Fruit fly (Drosophila melanogaster): ENCODE results near the gene rdgA.

Gene rdgA

DNA sequence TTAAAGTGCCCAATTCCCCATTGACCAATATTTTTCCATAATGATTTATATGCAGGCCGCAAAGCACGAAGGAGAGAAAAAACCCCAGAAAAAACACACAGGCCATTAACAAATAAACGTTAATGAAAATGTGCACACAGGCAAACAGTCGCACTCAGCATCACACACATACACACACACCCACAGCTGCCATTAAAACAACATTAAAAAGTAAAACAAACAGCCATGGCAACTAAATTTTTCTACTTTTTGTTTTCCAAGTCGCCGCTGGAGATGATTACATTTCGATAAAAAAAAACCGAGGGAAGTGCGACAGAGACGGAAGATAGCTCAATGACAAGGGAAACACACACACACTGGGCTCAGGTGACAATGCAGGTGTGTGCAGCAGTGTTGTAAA, 19.5 kb upstream of the rdgA start (continued):
- TF ChIP-seq CG7786 (GFP tag; optimal IDR thresholded peaks at IDR 0.05) (no peak), ewg (GFP tag; optimal IDR thresholded peaks at IDR 0.05) (no peak), Fer2 (tag; optimal IDR thresholded peaks at IDR 0.05) (no peak), abd-A (tag; optimal IDR thresholded peaks at IDR 0.05) (no peak), CG4404 (GFP tag; IDR thresholded peaks at IDR 0.05) (no peak), CG15696 (tag; optimal IDR thresholded peaks at IDR 0.05) (no peak), lab (GFP tag; optimal IDR thresholded peaks at IDR 0.05) (no peak), CG3995 (GFP tag; optimal IDR thresholded peaks at IDR 0.05) (no peak), ind (GFP tag; optimal IDR thresholded peaks at IDR 0.05) (no peak), CG15479 (GFP tag; optimal IDR thresholded peaks at IDR 0.05) (no peak), CG6765 (GFP tag; optimal IDR thresholded peaks at IDR 0.05) (no peak), CG6689 (GFP tag; IDR thresholded peaks at IDR 0.05) (0 out of 2 replicates have a peak, but pooled peaks have one; percentile 5), Dip2 (GFP tag; IDR thresholded peaks at IDR 0.05) (no peak), CG18764 (GFP tag; optimal IDR thresholded peaks at IDR 0.05) (no peak), pho (GFP tag; optimal IDR thresholded peaks at IDR 0.05) (no peak), fru (optimal IDR thresholded peaks at IDR 0.05) (no peak), Fer1 (GFP tag; optimal IDR thresholded peaks at IDR 0.05) (no peak), CG12104 (GFP tag; optimal IDR thresholded peaks at IDR 0.05) (no peak), pfk (GFP tag; optimal IDR thresholded peaks at IDR 0.05) (no peak), CG11093 (GFP tag; IDR thresholded peaks at IDR 0.05) (no peak), CG11398 (GFP tag; optimal IDR thresholded peaks at IDR 0.05) (no peak), CG13424 (tag; optimal IDR thresholded peaks at IDR 0.05) (no peak), phol (tag; optimal IDR thresholded peaks at IDR 0.05) (no peak), CG11723 (GFP tag; optimal IDR thresholded peaks at IDR 0.05) (no peak), Dek (tag; optimal IDR thresholded peaks at IDR 0.05) (no peak), mld (GFP tag; IDR thresholded peaks at IDR 0.05; ENCODE audit: partially characterized antibody) (no peak), luna (GFP tag; optimal IDR thresholded peaks at IDR 0.05) (no peak), Nf-YC (tag; optimal IDR thresholded peaks at IDR 0.05) (no peak), CG10321 (GFP tag; IDR thresholded peaks at IDR 0.05) (no peak), gsb (GFP tag; IDR thresholded peaks at IDR 0.05) (no peak), gsb-n (tag; optimal IDR thresholded peaks at IDR 0.05) (no peak), vvl (GFP tag; IDR thresholded peaks at IDR 0.05) (0 out of 2 replicates have a peak, but pooled peaks have one; percentile 24), CG17359 (tag; optimal IDR thresholded peaks at IDR 0.05) (no peak), CG31224 (GFP tag; IDR thresholded peaks at IDR 0.05) (no peak), al (GFP tag; IDR thresholded peaks at IDR 0.05) (no peak), crc (GFP tag; optimal IDR thresholded peaks at IDR 0.05) (no peak), gfzf (GFP tag; optimal IDR thresholded peaks at IDR 0.05) (no peak), dan (GFP tag; IDR thresholded peaks at IDR 0.05) (no peak), pan (optimal IDR thresholded peaks at IDR 0.05) (no peak), pan (GFP tag; optimal IDR thresholded peaks at IDR 0.05 in 1 of 2, IDR thresholded peaks at IDR 0.05 in 1 of 2) (peak in 1 of 2 experiments; percentile 21), ac (GFP tag; optimal IDR thresholded peaks at IDR 0.05) (no peak), fd96Cb (tag; optimal IDR thresholded peaks at IDR 0.05) (no peak), prd (optimal IDR thresholded peaks at IDR 0.05) (no peak), prd (GFP tag; IDR thresholded peaks at IDR 0.05) (no peak), CG13775 (GFP tag; optimal IDR thresholded peaks at IDR 0.05) (no peak), CG12219 (GFP tag; optimal IDR thresholded peaks at IDR 0.05) (peak; percentile 24), wek (GFP tag; optimal IDR thresholded peaks at IDR 0.05) (peak; percentile 25), CG31388 (GFP tag; optimal IDR thresholded peaks at IDR 0.05) (no peak), en (GFP tag; optimal IDR thresholded peaks at IDR 0.05) (no peak), cg (GFP tag; optimal IDR thresholded peaks at IDR 0.05) (peak; percentile 67), croc (GFP tag; conservative IDR thresholded peaks at IDR 0.05) (no peak), C15 (GFP tag; IDR thresholded peaks at IDR 0.05) (no peak), CG10959 (GFP tag; IDR thresholded peaks at IDR 0.05) (no peak)

Data from whole organism, embryonic.